Fruit fly (Drosophila melanogaster) whole organism, embryonic: ENCODE measurements around the gene CG14642.

Experiments
- Abd-B ChIP-seq: fragments of 200-800 bp; sonication (Bioruptor generic); optimal IDR thresholded peaks from 2 replicates; lab custom pipeline; 2018; ENCODE audit warnings: missing biosample characterization, mild to moderate bottlenecking, missing genetic modification characterization, moderate library complexity
- CG14710 ChIP-seq: fragments of 200-800 bp; sonication (Bioruptor generic); optimal IDR thresholded peaks from 3 replicates; lab custom pipeline; 2019; ENCODE audit warnings: missing biosample characterization, mild to moderate bottlenecking, missing genetic modification characterization, moderate library complexity
- CG2889 ChIP-seq: fragments of 200-800 bp; sonication (Bioruptor generic); IDR thresholded peaks from 3 replicates; pipeline ENCODE4 v1.3.6; 2022; ENCODE audit warnings: missing biosample characterization, missing genetic modification characterization
- CG7556 ChIP-seq: fragments of 200-800 bp; sonication (Bioruptor generic); optimal IDR thresholded peaks from 2 replicates; lab custom pipeline; 2017; ENCODE audit warnings: missing biosample characterization, mild to moderate bottlenecking, missing genetic modification characterization
- Ets65A ChIP-seq: fragments of 200-800 bp; sonication (Bioruptor generic); peaks from one replicate; lab custom pipeline; 2016; ENCODE audit warnings: missing biosample characterization, missing genetic modification characterization
- Gug ChIP-seq: fragments of 200-800 bp; sonication (Bioruptor generic); IDR thresholded peaks from 4 replicates; pipeline ENCODE4 v1.3.6; 2022; ENCODE audit warnings: missing biosample characterization, missing genetic modification characterization
- Jarid2 ChIP-seq: fragments of 200-800 bp; sonication (Bioruptor generic); optimal IDR thresholded peaks from 3 replicates; lab custom pipeline; 2017; ENCODE audit warnings: mild to moderate bottlenecking, missing biosample characterization, missing genetic modification reagents, missing genetic modification characterization
- NfI ChIP-seq: fragments of 200-800 bp; sonication (Bioruptor generic); optimal IDR thresholded peaks from 3 replicates; lab custom pipeline; 2018; ENCODE audit warnings: missing biosample characterization, mild to moderate bottlenecking, missing genetic modification characterization, moderate library complexity
- Sox102F ChIP-seq: fragments of 200-800 bp; sonication (Bioruptor generic); optimal IDR thresholded peaks from 2 replicates; lab custom pipeline; 2018; ENCODE audit warnings: missing biosample characterization, mild to moderate bottlenecking, missing genetic modification characterization, moderate library complexity
- fd96Cb ChIP-seq: fragments of 200-800 bp; sonication (Bioruptor generic); optimal IDR thresholded peaks from 2 replicates; lab custom pipeline; 2018; ENCODE audit warnings: missing biosample characterization, mild to moderate bottlenecking, missing genetic modification characterization, moderate library complexity
- lola ChIP-seq, 3 experiments: fragments of >200 bp in 2 of 3; fragments of 200-800 bp in 1 of 3; sonication (Bioruptor generic) in 1 of 3; optimal IDR thresholded peaks; 2 replicates each; lab custom pipeline; 2017 to 2019; ENCODE audit warnings: missing biosample characterization in 3 of 3, missing genetic modification characterization in 3 of 3, mild to moderate bottlenecking in 1 of 3, moderate library complexity in 1 of 3
- org-1 ChIP-seq: fragments of 200-800 bp; sonication (Bioruptor generic); optimal IDR thresholded peaks from 2 replicates; lab custom pipeline; 2017; ENCODE audit warnings: missing biosample characterization, missing genetic modification characterization
- schlank ChIP-seq: fragments of 200-800 bp; sonication (Bioruptor generic); optimal IDR thresholded peaks from 2 replicates; lab custom pipeline; 2018; ENCODE audit warnings: missing biosample characterization, mild to moderate bottlenecking, missing genetic modification characterization
- usp ChIP-seq: fragments of >200 bp; optimal IDR thresholded peaks from 2 replicates; lab custom pipeline; 2017; ENCODE audit warnings: missing biosample characterization, missing genetic modification characterization

DNA sequence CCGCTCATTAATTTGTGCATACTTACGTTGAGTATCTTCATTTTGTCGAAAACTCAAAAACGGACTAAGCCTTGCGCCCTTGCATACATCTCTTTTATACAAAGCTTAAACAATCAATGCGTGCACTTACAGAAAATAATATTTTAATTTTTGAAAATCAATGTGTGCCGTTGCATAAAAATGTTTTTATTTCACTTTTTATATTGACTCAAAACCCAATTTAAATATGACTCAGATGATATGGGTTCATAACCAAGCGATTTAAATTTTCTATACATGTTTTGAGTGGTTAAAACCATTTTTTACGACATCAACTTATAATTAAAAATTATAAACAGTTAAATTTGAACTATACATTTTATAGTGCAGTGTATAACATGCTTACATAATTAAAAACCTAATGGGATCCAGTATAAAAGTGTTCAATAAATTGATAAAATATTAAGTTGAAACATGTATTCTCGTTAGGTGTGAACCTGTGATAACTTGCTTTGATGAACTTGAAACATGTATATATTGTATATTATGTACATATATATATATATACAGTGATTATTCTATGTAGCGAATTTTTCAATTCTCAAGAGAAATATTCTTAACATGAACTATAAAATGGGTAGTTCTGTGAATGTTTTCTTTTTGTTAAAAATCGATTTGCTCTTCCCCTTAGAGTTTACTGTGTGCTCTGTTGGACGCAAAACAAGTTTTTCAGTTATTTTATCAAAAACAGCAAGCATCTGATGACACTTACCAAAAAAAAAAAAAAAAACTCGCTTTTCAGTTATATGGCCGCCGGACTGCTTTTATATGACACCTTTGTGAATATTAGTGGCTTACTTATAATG is 801 bp upstream of the CG14642 start, which contains the start of gene CG34305:
- no peak for TF ChIP-seq CG2889 (GFP tag; lab: Robert Waterston, UW)
- no peak for TF ChIP-seq NfI
- TF ChIP-seq Jarid2 (GFP tag; lab: Kevin White, UChicago): no peak
- TF ChIP-seq CG14710: no peak
- no peak for TF ChIP-seq Gug
- TF ChIP-seq fd96Cb (tag; lab: Kevin White, UChicago): no peak
- peak; percentile 8 for TF ChIP-seq CG7556 (GFP tag; lab: Kevin White, UChicago)
- no peak for TF ChIP-seq Ets65A
- TF ChIP-seq schlank: no peak
- peak; percentile 51 for TF ChIP-seq Sox102F (GFP tag; lab: Kevin White, UChicago)
- TF ChIP-seq usp: no peak
- TF ChIP-seq Abd-B: no peak
- no peak for TF ChIP-seq lola (GFP tag; optimal IDR thresholded peaks at IDR 0.05; lab: Kevin White, UChicago)
- TF ChIP-seq org-1: no peak
